Worm (Caenorhabditis elegans): ENCODE measurements around the gene lgc-1.

ce11 chrV:4170138-4170537 is 35.3 kb downstream of the lgc-1 start, which contains the start of gene Y45G5AM.7:
- TF ChIP-seq flh-1 (GFP tag; optimal IDR thresholded peaks at IDR 0.05) (no peak), elt-1 (tag; optimal IDR thresholded peaks at IDR 0.05; ENCODE audit: borderline replicate concordance, insufficient read depth) (no peak), ztf-11 (tag; optimal IDR thresholded peaks at IDR 0.05) (no peak), mep-1 (tag; optimal IDR thresholded peaks at IDR 0.05) (no peak), ces-1 (GFP tag; optimal IDR thresholded peaks at IDR 0.05) (no peak), unc-62 (GFP tag; optimal IDR thresholded peaks at IDR 0.05) (no peak), blmp-1 (tag; optimal IDR thresholded peaks at IDR 0.05) (no peak), snpc-4 (tag; optimal IDR thresholded peaks at IDR 0.05) (no peak)

Measured in whole organism, mixed stage, embryonic.